Worm (Caenorhabditis elegans) whole organism, L4 larva: Measurements from ENCODE around the gene C08A9.3.

Experiments used
- F10B5.3 ChIP-seq: sonication (generic microtip); optimal IDR thresholded peaks from 2 replicates; lab custom pipeline; 2016; ENCODE audit warnings: mild to moderate bottlenecking, missing genetic modification characterization, missing compliant biosample characterization
- T20F7.1 ChIP-seq: fragments of 200-800 bp; sonication (Bioruptor generic); optimal IDR thresholded peaks from 2 replicates; lab custom pipeline; 2018; ENCODE audit warnings: mild to moderate bottlenecking, missing genetic modification characterization, missing compliant biosample characterization
- Y48G9A.11 ChIP-seq: fragments of 200-800 bp; sonication (Bioruptor generic); IDR thresholded peaks from 2 replicates; pipeline ENCODE4 v1.3.6; 2022; ENCODE audit warnings: missing genetic modification reagents, missing genetic modification characterization, missing compliant biosample characterization
- ZK337.2 ChIP-seq: fragments of 200-800 bp; sonication (Bioruptor generic); IDR thresholded peaks from 2 replicates; pipeline ENCODE4 v1.3.6; 2022; ENCODE audit warnings: missing genetic modification reagents, missing genetic modification characterization, missing compliant biosample characterization
- ama-1 ChIP-seq: fragments of 150-350 bp; optimal IDR thresholded peaks from 2 replicates; lab custom pipeline; 2014; ENCODE audit warnings: inconsistent platforms, mixed read lengths
- ceh-20 ChIP-seq: fragments of 200-800 bp; sonication (Bioruptor generic); IDR thresholded peaks from 2 replicates; pipeline ENCODE4 v1.3.6; 2022; ENCODE audit warnings: missing genetic modification reagents, missing genetic modification characterization, missing compliant biosample characterization
- ceh-28 ChIP-seq: fragments of 150-350 bp; optimal IDR thresholded peaks from 2 replicates; lab custom pipeline; 2014; ENCODE audit warnings: missing biosample characterization, missing genetic modification reagents, missing genetic modification characterization
- ceh-32 ChIP-seq: sonication (generic microtip); optimal IDR thresholded peaks from 2 replicates; lab custom pipeline; 2016; ENCODE audit warnings: mild to moderate bottlenecking, missing genetic modification characterization, missing compliant biosample characterization; ENCODE audit not compliant: poor library complexity
- cey-2 ChIP-seq: sonication (generic microtip); optimal IDR thresholded peaks from 3 replicates; lab custom pipeline; 2017; ENCODE audit warnings: missing genetic modification characterization, mild to moderate bottlenecking, missing compliant biosample characterization, antibody characterized with exemption, borderline replicate concordance; ENCODE audit not compliant: insufficient read depth
- ctbp-1 ChIP-seq: fragments of 200-800 bp; sonication (Bioruptor generic); IDR thresholded peaks from 2 replicates; pipeline ENCODE4 v1.3.6; 2022; ENCODE audit warnings: missing genetic modification reagents, missing genetic modification characterization, missing compliant biosample characterization
- daf-19 ChIP-seq: fragments of 200-800 bp; sonication (Bioruptor generic); conservative IDR thresholded peaks from 2 replicates; pipeline ENCODE4 v1.3.6; 2022; ENCODE audit warnings: missing genetic modification characterization, missing compliant biosample characterization
- daf-8 ChIP-seq: fragments of 200-800 bp; sonication (Bioruptor generic); IDR thresholded peaks from 2 replicates; pipeline ENCODE4 v1.3.6; 2022; ENCODE audit warnings: missing genetic modification characterization, missing compliant biosample characterization
- dmd-6 ChIP-seq: fragments of 200-800 bp; sonication (Bioruptor generic); IDR thresholded peaks from 2 replicates; pipeline ENCODE4 v1.3.6; 2022; ENCODE audit warnings: missing genetic modification reagents, missing genetic modification characterization, missing compliant biosample characterization
- dmd-9 ChIP-seq: fragments of 200-800 bp; sonication (Bioruptor generic); IDR thresholded peaks from 2 replicates; pipeline ENCODE4 v1.3.6; 2022; ENCODE audit warnings: missing genetic modification reagents, missing genetic modification characterization, missing compliant biosample characterization
- dpl-1 ChIP-seq: fragments of 150-350 bp; optimal IDR thresholded peaks from 2 replicates; lab custom pipeline; 2014; ENCODE audit warnings: missing biosample characterization, missing genetic modification reagents, missing genetic modification characterization
- duxl-1 ChIP-seq: sonication (generic microtip); optimal IDR thresholded peaks from 2 replicates; lab custom pipeline; 2016; ENCODE audit warnings: mild to moderate bottlenecking, missing genetic modification characterization, moderate library complexity, missing compliant biosample characterization; ENCODE audit not compliant: poor library complexity
- dve-1 ChIP-seq: sonication (generic microtip); optimal IDR thresholded peaks from 2 replicates; lab custom pipeline; 2017; ENCODE audit warnings: antibody characterized with exemption, mild to moderate bottlenecking, missing genetic modification characterization, missing compliant biosample characterization; ENCODE audit not compliant: insufficient read depth
- egl-27 ChIP-seq: sonication (generic microtip); optimal IDR thresholded peaks from 3 replicates; lab custom pipeline; 2017; ENCODE audit warnings: missing biosample characterization, missing genetic modification reagents, missing genetic modification characterization
- hif-1 ChIP-seq, 2 experiments: sonication (generic microtip); optimal IDR thresholded peaks; 2 replicates each; lab custom pipeline; 2016 to 2017; ENCODE audit warnings: missing compliant biosample characterization in 2 of 2, missing genetic modification characterization in 2 of 2, missing genetic modification reagents in 2 of 2, missing genotype in 2 of 2, mild to moderate bottlenecking in 1 of 2
- hlh-11 ChIP-seq: fragments of 200-800 bp; sonication (Bioruptor generic); optimal IDR thresholded peaks from 2 replicates; lab custom pipeline; 2018; ENCODE audit warnings: mild to moderate bottlenecking, missing genetic modification characterization, missing compliant biosample characterization
- hlh-30 ChIP-seq: sonication (generic microtip); optimal IDR thresholded peaks from 2 replicates; lab custom pipeline; 2017; ENCODE audit warnings: antibody characterized with exemption, mild to moderate bottlenecking, missing genetic modification characterization, missing compliant biosample characterization; ENCODE audit not compliant: insufficient read depth
- hmg-1.1 ChIP-seq: fragments of 200-800 bp; sonication (Bioruptor generic); IDR thresholded peaks from 2 replicates; pipeline ENCODE4 v1.3.6; 2022; ENCODE audit warnings: missing genetic modification reagents, missing genetic modification characterization, missing compliant biosample characterization
- jun-1 ChIP-seq: fragments of 150-350 bp; optimal IDR thresholded peaks from 2 replicates; lab custom pipeline; 2014; ENCODE audit warnings: missing biosample characterization, missing genetic modification reagents, missing genetic modification characterization
- lin-39 ChIP-seq: fragments of 150-350 bp; optimal IDR thresholded peaks from 2 replicates; lab custom pipeline; 2014; ENCODE audit warnings: missing biosample characterization, missing genetic modification reagents, missing genetic modification characterization
- madf-9 ChIP-seq: fragments of 200-800 bp; sonication (Bioruptor generic); conservative IDR thresholded peaks from 2 replicates; pipeline ENCODE4 v1.3.6; 2022; ENCODE audit warnings: missing genetic modification reagents, missing genetic modification characterization, missing compliant biosample characterization
- mxl-3 ChIP-seq: fragments of 200-800 bp; sonication (Bioruptor generic); optimal IDR thresholded peaks from 2 replicates; lab custom pipeline; 2018; ENCODE audit warnings: mild to moderate bottlenecking, missing genetic modification characterization, missing compliant biosample characterization
- nhr-10 ChIP-seq: fragments of 150-350 bp; optimal IDR thresholded peaks from 2 replicates; lab custom pipeline; 2014; ENCODE audit warnings: missing biosample characterization, missing genetic modification characterization
- nhr-102 ChIP-seq: sonication (generic microtip); optimal IDR thresholded peaks from 2 replicates; lab custom pipeline; 2016; ENCODE audit warnings: mild to moderate bottlenecking, missing genetic modification characterization, moderate library complexity, missing compliant biosample characterization
- nhr-111 ChIP-seq: fragments of 200-800 bp; sonication (Bioruptor generic); optimal IDR thresholded peaks from 2 replicates; lab custom pipeline; 2018; ENCODE audit warnings: mild to moderate bottlenecking, missing genetic modification characterization, missing compliant biosample characterization
- nhr-48 ChIP-seq: sonication (generic microtip); optimal IDR thresholded peaks from 2 replicates; lab custom pipeline; 2016; ENCODE audit warnings: mild to moderate bottlenecking, missing genetic modification characterization, missing compliant biosample characterization
- nhr-6 ChIP-seq: fragments of 150-350 bp; optimal IDR thresholded peaks from 2 replicates; lab custom pipeline; 2014; ENCODE audit warnings: missing biosample characterization, missing genetic modification characterization
- nhr-76 ChIP-seq: fragments of 150-350 bp; optimal IDR thresholded peaks from 2 replicates; lab custom pipeline; 2014; ENCODE audit warnings: missing biosample characterization, missing genetic modification characterization
- nhr-77 ChIP-seq: fragments of 150-350 bp; optimal IDR thresholded peaks from 2 replicates; lab custom pipeline; 2014; ENCODE audit warnings: missing biosample characterization, missing genetic modification characterization
- php-3 ChIP-seq: fragments of 200-800 bp; sonication (Bioruptor generic); IDR thresholded peaks from 2 replicates; pipeline ENCODE4 v1.3.6; 2022; ENCODE audit warnings: missing genetic modification reagents, missing genetic modification characterization, missing compliant biosample characterization
- pqm-1 ChIP-seq: sonication (generic microtip); optimal IDR thresholded peaks from 2 replicates; lab custom pipeline; 2017; ENCODE audit warnings: missing biosample characterization, missing genetic modification characterization
- saeg-2 ChIP-seq: fragments of 200-800 bp; sonication (Bioruptor generic); IDR thresholded peaks from 2 replicates; pipeline ENCODE4 v1.3.6; 2022; ENCODE audit warnings: missing genetic modification reagents, missing genetic modification characterization, missing compliant biosample characterization
- skn-1 ChIP-seq: fragments of 150-350 bp; optimal IDR thresholded peaks from 2 replicates; lab custom pipeline; 2014; ENCODE audit warnings: missing biosample characterization, missing genetic modification characterization
- snpc-1.2 ChIP-seq: fragments of 200-800 bp; sonication (Bioruptor generic); IDR thresholded peaks from 2 replicates; pipeline ENCODE4 v1.3.6; 2022; ENCODE audit warnings: missing genetic modification reagents, missing genetic modification characterization, missing compliant biosample characterization
- snpc-4 ChIP-seq: fragments of 150-350 bp; optimal IDR thresholded peaks from 2 replicates; lab custom pipeline; 2014; ENCODE audit warnings: missing biosample characterization, missing genetic modification characterization
- spr-3 ChIP-seq: fragments of 200-800 bp; sonication (Bioruptor generic); optimal IDR thresholded peaks from 2 replicates; lab custom pipeline; 2018; ENCODE audit warnings: mild to moderate bottlenecking, missing genetic modification characterization, missing compliant biosample characterization
- unc-130 ChIP-seq: sonication (generic microtip); optimal IDR thresholded peaks from 2 replicates; lab custom pipeline; 2016; ENCODE audit warnings: missing genetic modification reagents, missing genetic modification characterization, missing compliant biosample characterization
- unc-39 ChIP-seq: sonication (generic microtip); optimal IDR thresholded peaks from 2 replicates; lab custom pipeline; 2017; ENCODE audit warnings: missing biosample characterization, missing genetic modification characterization
- unc-62 ChIP-seq, 3 experiments: fragments of 150-350 bp in 1 of 3; sonication (generic microtip); optimal IDR thresholded peaks in 2 of 3; peaks in 1 of 3; 1 replicate in 1 of 3; 2 replicates in 2 of 3; lab custom pipeline; 2014 to 2017; ENCODE audit warnings: missing biosample characterization in 3 of 3, missing genetic modification characterization in 3 of 3, missing genetic modification reagents in 3 of 3, missing genotype in 1 of 3
- vab-7 ChIP-seq: fragments of 200-800 bp; sonication (Bioruptor generic); IDR thresholded peaks from 2 replicates; pipeline ENCODE4 v1.3.6; 2022; ENCODE audit warnings: missing genetic modification reagents, missing genetic modification characterization, missing compliant biosample characterization
- zfp-3 ChIP-seq: fragments of 200-800 bp; sonication (Bioruptor generic); conservative IDR thresholded peaks from 2 replicates; pipeline ENCODE4 v1.3.6; 2022; ENCODE audit warnings: missing genetic modification reagents, missing genetic modification characterization, missing compliant biosample characterization
- zip-11 ChIP-seq: fragments of 200-800 bp; sonication (Bioruptor generic); IDR thresholded peaks from 2 replicates; pipeline ENCODE4 v1.3.6; 2022; ENCODE audit warnings: missing genetic modification characterization, missing compliant biosample characterization

The C08A9.3 gene

DNA sequence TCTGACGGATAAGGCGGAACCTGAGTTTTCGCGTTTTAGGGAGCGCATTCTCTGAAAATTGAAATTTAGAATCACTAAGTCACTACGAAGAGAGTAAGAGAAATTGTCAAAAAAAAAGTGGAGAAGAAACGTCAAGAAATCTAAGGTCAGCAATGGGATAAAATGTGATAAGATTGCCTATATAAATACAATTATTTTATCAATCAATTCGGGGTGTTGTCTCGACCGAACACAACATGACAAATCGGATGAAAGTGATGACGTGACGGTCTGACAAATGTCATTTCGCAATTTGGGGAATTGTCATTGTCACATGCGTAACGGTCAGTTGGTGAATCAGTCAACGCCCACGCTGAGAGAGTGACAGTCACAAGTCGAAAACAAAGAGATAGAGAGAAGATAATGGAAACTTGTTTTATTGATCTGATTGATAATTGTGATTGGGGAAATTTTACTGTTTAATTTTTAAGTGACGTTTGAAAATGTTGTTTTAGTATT is 45.0 kb upstream of the C08A9.3 start, which contains the start of gene cnp-3 (continued):
- TF ChIP-seq madf-9 (GFP tag; lab: Robert Waterston, UW), result no peak
- no peak for TF ChIP-seq ctbp-1 (GFP tag; lab: Robert Waterston, UW)
- TF ChIP-seq vab-7 (GFP tag; lab: Robert Waterston, UW), result no peak
- no peak for TF ChIP-seq skn-1 (tag; lab: Kevin White, UChicago)
- no peak for TF ChIP-seq cey-2 (tag; lab: Kevin White, UChicago)
- no peak for TF ChIP-seq php-3 (GFP tag; lab: Robert Waterston, UW)
- TF ChIP-seq hlh-11 (tag; lab: Kevin White, UChicago), result peak; percentile 81
- TF ChIP-seq unc-130 (GFP tag; lab: Kevin White, UChicago), result no peak
- peak; percentile 68 for TF ChIP-seq mxl-3 (GFP tag; lab: Kevin White, UChicago)
- no peak for TF ChIP-seq jun-1 (tag; lab: Kevin White, UChicago)
- no peak for TF ChIP-seq saeg-2 (GFP tag; lab: Robert Waterston, UW)
- no peak for TF ChIP-seq snpc-4 (tag; lab: Kevin White, UChicago)
- no peak for TF ChIP-seq lin-39 (tag; lab: Kevin White, UChicago)
- no peak for TF ChIP-seq Y48G9A.11
- TF ChIP-seq nhr-76 (tag; lab: Kevin White, UChicago), result no peak
- no peak for TF ChIP-seq nhr-10
- TF ChIP-seq pqm-1 (tag; lab: Kevin White, UChicago), result peak; percentile 2
- no peak for TF ChIP-seq zfp-3
- no peak for TF ChIP-seq daf-19 (GFP tag; lab: Robert Waterston, UW)
- TF ChIP-seq egl-27 (tag; lab: Kevin White, UChicago), result no peak
- TF ChIP-seq zip-11 (GFP tag; lab: Robert Waterston, UW), result no peak
- TF ChIP-seq hlh-30 (tag; lab: Kevin White, UChicago), result peak; percentile 91
- no peak for TF ChIP-seq unc-39
- TF ChIP-seq nhr-102 (tag; lab: Kevin White, UChicago), result peak; percentile 11
- no peak for TF ChIP-seq nhr-111 (GFP tag; lab: Kevin White, UChicago)
- TF ChIP-seq nhr-77, result no peak
- no peak for TF ChIP-seq ama-1 (lab: Kevin White, UChicago)
- peak; percentile 5 for TF ChIP-seq nhr-48 (tag; lab: Kevin White, UChicago)
- no peak for TF ChIP-seq ceh-32
- peak in 1 of 2 experiments; percentile 61 for TF ChIP-seq unc-62 (GFP tag; optimal IDR thresholded peaks at IDR 0.05 in 1 of 2; lab: Kevin White, UChicago)
- TF ChIP-seq unc-62 (tag; optimal IDR thresholded peaks at IDR 0.05; lab: Kevin White, UChicago), result no peak
- TF ChIP-seq dmd-6 (GFP tag; lab: Robert Waterston, UW), result peak; percentile 45
- TF ChIP-seq F10B5.3 (tag; lab: Kevin White, UChicago), result no peak
- no peak for TF ChIP-seq spr-3
- TF ChIP-seq ceh-28 (tag; lab: Kevin White, UChicago), result no peak
- TF ChIP-seq nhr-6 (tag; lab: Kevin White, UChicago), result peak; percentile 16
- TF ChIP-seq dve-1 (tag; lab: Kevin White, UChicago), result peak; percentile 60
- TF ChIP-seq duxl-1, result no peak
- TF ChIP-seq ceh-20 (GFP tag; lab: Robert Waterston, UW), result no peak
- TF ChIP-seq hif-1 (tag; optimal IDR thresholded peaks at IDR 0.05; lab: Kevin White, UChicago), result peak in 1 of 2 experiments; percentile 18
- no peak for TF ChIP-seq T20F7.1 (GFP tag; lab: Kevin White, UChicago)
- TF ChIP-seq daf-8 (GFP tag; lab: Robert Waterston, UW), result no peak
- TF ChIP-seq hmg-1.1, result no peak
- TF ChIP-seq dmd-9 (GFP tag; lab: Robert Waterston, UW), result no peak
- TF ChIP-seq ZK337.2 (GFP tag; lab: Robert Waterston, UW), result no peak
- no peak for TF ChIP-seq snpc-1.2 (GFP tag; lab: Robert Waterston, UW)
- no peak for TF ChIP-seq dpl-1
